Fruit fly (Drosophila melanogaster) whole organism, embryonic: ENCODE results near the gene CG5255.
A peak's percentile ranks its signal among the peaks of the same experiment; 100 is the strongest.

ENCODE experiments used
- ATbp ChIP-seq: fragments of 200-800 bp; sonication (Bioruptor generic); optimal IDR thresholded peaks from 2 replicates; lab custom pipeline; 2017; ENCODE audit warnings: missing biosample characterization, mild to moderate bottlenecking, missing genetic modification characterization, missing genetic modification reagents
- BtbVII ChIP-seq: fragments of 200-800 bp; sonication (Bioruptor generic); optimal IDR thresholded peaks from 3 replicates; lab custom pipeline; 2017; ENCODE audit warnings: missing biosample characterization, mild to moderate bottlenecking, missing genetic modification characterization
- CG10209 ChIP-seq: fragments of 200-800 bp; sonication (Bioruptor generic); optimal IDR thresholded peaks from 3 replicates; lab custom pipeline; 2017; ENCODE audit warnings: missing biosample characterization, mild to moderate bottlenecking, missing genetic modification characterization, missing genetic modification reagents
- CG10431 ChIP-seq: fragments of 200-800 bp; sonication (Bioruptor generic); optimal IDR thresholded peaks from 3 replicates; lab custom pipeline; 2018; ENCODE audit warnings: missing biosample characterization, mild to moderate bottlenecking, missing genetic modification characterization
- CG11695 ChIP-seq: fragments of 200-800 bp; sonication (Bioruptor generic); IDR thresholded peaks from 3 replicates; pipeline ENCODE4 v1.3.6; 2022; ENCODE audit warnings: missing biosample characterization, missing genetic modification characterization
- CG14050 ChIP-seq: fragments of 200-800 bp; sonication (Bioruptor generic); IDR thresholded peaks from 3 replicates; pipeline ENCODE4 v1.3.6; 2022; ENCODE audit warnings: missing biosample characterization, missing genetic modification characterization
- CG15514 ChIP-seq: fragments of 200-800 bp; sonication (Bioruptor generic); optimal IDR thresholded peaks from 3 replicates; lab custom pipeline; 2017; ENCODE audit warnings: missing biosample characterization, missing genetic modification characterization, mild to moderate bottlenecking, moderate library complexity, missing genetic modification reagents
- CG17568 ChIP-seq: fragments of 200-800 bp; sonication (Bioruptor generic); optimal IDR thresholded peaks from 2 replicates; lab custom pipeline; 2018; ENCODE audit warnings: missing biosample characterization, mild to moderate bottlenecking, missing genetic modification characterization, moderate library complexity
- CG1832 ChIP-seq: fragments of 200-800 bp; sonication (Bioruptor generic); optimal IDR thresholded peaks from 2 replicates; lab custom pipeline; 2017; ENCODE audit warnings: missing biosample characterization, mild to moderate bottlenecking, missing genetic modification characterization, inconsistent platforms
- CG2678 ChIP-seq: fragments of 200-800 bp; sonication (Bioruptor generic); optimal IDR thresholded peaks from 3 replicates; lab custom pipeline; 2019; ENCODE audit warnings: missing biosample characterization, mild to moderate bottlenecking, missing genetic modification characterization, moderate library complexity
- CG2712 ChIP-seq: fragments of 200-800 bp; optimal IDR thresholded peaks from 3 replicates; lab custom pipeline; 2019; ENCODE audit warnings: missing biosample characterization, mild to moderate bottlenecking, missing genetic modification characterization, moderate library complexity
- CG3281 ChIP-seq: fragments of 200-800 bp; sonication (Bioruptor generic); optimal IDR thresholded peaks from 3 replicates; lab custom pipeline; 2017; ENCODE audit warnings: missing biosample characterization, mild to moderate bottlenecking, missing genetic modification characterization
- CG3407 ChIP-seq: fragments of 200-800 bp; sonication (Bioruptor generic); optimal IDR thresholded peaks from 2 replicates; lab custom pipeline; 2018; ENCODE audit warnings: missing biosample characterization, mild to moderate bottlenecking, missing genetic modification characterization
- CG34376 ChIP-seq: fragments of 200-800 bp; sonication (Bioruptor generic); optimal IDR thresholded peaks from 2 replicates; lab custom pipeline; 2018; ENCODE audit warnings: missing biosample characterization, mild to moderate bottlenecking, missing genetic modification characterization
- CG5245 ChIP-seq: fragments of 200-800 bp; sonication (Bioruptor generic); optimal IDR thresholded peaks from 3 replicates; lab custom pipeline; 2016; ENCODE audit warnings: missing biosample characterization, missing genetic modification characterization
- CG5953 ChIP-seq: fragments of 200-800 bp; sonication (Bioruptor generic); IDR thresholded peaks from 2 replicates; pipeline ENCODE4 v1.3.6; 2022; ENCODE audit warnings: missing biosample characterization, missing genetic modification characterization
- CG6765 ChIP-seq: fragments of 200-800 bp; sonication (Bioruptor generic); optimal IDR thresholded peaks from 3 replicates; lab custom pipeline; 2017; ENCODE audit warnings: missing biosample characterization, mild to moderate bottlenecking, missing genetic modification characterization
- CG6854 ChIP-seq: fragments of 200-800 bp; sonication (Bioruptor generic); optimal IDR thresholded peaks from 3 replicates; lab custom pipeline; 2017; ENCODE audit warnings: missing biosample characterization, mild to moderate bottlenecking, missing genetic modification characterization
- CG7556 ChIP-seq: fragments of 200-800 bp; sonication (Bioruptor generic); optimal IDR thresholded peaks from 2 replicates; lab custom pipeline; 2017; ENCODE audit warnings: missing biosample characterization, mild to moderate bottlenecking, missing genetic modification characterization
- CG7786 ChIP-seq: fragments of 200-800 bp; sonication (Bioruptor generic); optimal IDR thresholded peaks from 2 replicates; lab custom pipeline; 2016; ENCODE audit warnings: missing biosample characterization, missing genetic modification characterization
- CG8388 ChIP-seq: fragments of 200-800 bp; sonication (Bioruptor generic); optimal IDR thresholded peaks from 2 replicates; lab custom pipeline; 2019; ENCODE audit warnings: missing biosample characterization, mild to moderate bottlenecking, missing genetic modification characterization, moderate library complexity
- Dll ChIP-seq: fragments of 200-800 bp; sonication (Bioruptor generic); IDR thresholded peaks from 4 replicates; pipeline ENCODE4 v1.3.6; 2022; ENCODE audit warnings: missing biosample characterization, missing genetic modification characterization; ENCODE audit not compliant: partially characterized antibody
- Doc2 ChIP-seq: fragments of 200-800 bp; sonication (Bioruptor generic); IDR thresholded peaks from 2 replicates; pipeline ENCODE4 v1.3.6; 2022; ENCODE audit warnings: missing biosample characterization, missing genetic modification characterization
- HLH54F ChIP-seq: fragments of 200-800 bp; sonication (Bioruptor generic); optimal IDR thresholded peaks from 3 replicates; lab custom pipeline; 2016; ENCODE audit warnings: missing biosample characterization, missing genetic modification characterization
- HLHmδ ChIP-seq: fragments of 200-800 bp; sonication (Bioruptor generic); optimal IDR thresholded peaks from 2 replicates; lab custom pipeline; 2018; ENCODE audit warnings: missing biosample characterization, mild to moderate bottlenecking, missing genetic modification characterization, moderate library complexity
- Scr ChIP-seq: fragments of 200-800 bp; sonication (Bioruptor generic); IDR thresholded peaks from 2 replicates; pipeline ENCODE4 v1.3.6; 2022; ENCODE audit warnings: missing biosample characterization, missing genetic modification characterization; ENCODE audit not compliant: partially characterized antibody
- Sox100B ChIP-seq: fragments of 200-800 bp; sonication (Bioruptor generic); optimal IDR thresholded peaks from 3 replicates; lab custom pipeline; 2018; ENCODE audit warnings: missing biosample characterization, mild to moderate bottlenecking, missing genetic modification characterization
- TFAM ChIP-seq: fragments of 200-800 bp; sonication (Bioruptor generic); optimal IDR thresholded peaks from 2 replicates; lab custom pipeline; 2017; ENCODE audit warnings: missing biosample characterization, missing genetic modification characterization, inconsistent platforms
- btn ChIP-seq: fragments of 200-800 bp; sonication (Bioruptor generic); optimal IDR thresholded peaks from 2 replicates; lab custom pipeline; 2016; ENCODE audit warnings: missing biosample characterization, missing genetic modification characterization
- caup ChIP-seq: fragments of 200-800 bp; sonication (Bioruptor generic); optimal IDR thresholded peaks from 3 replicates; lab custom pipeline; 2017; ENCODE audit warnings: missing biosample characterization, mild to moderate bottlenecking, missing genetic modification characterization, moderate library complexity; ENCODE audit not compliant: severe bottlenecking
- dmrt99B ChIP-seq: fragments of 200-800 bp; sonication (Bioruptor generic); optimal IDR thresholded peaks from 2 replicates; lab custom pipeline; 2018; ENCODE audit warnings: missing biosample characterization, mild to moderate bottlenecking, missing genetic modification characterization, moderate library complexity
- eve ChIP-seq, 2 experiments: fragments of >200 bp; optimal IDR thresholded peaks; 2 replicates each; lab custom pipeline; 2017; ENCODE audit warnings: missing biosample characterization in 2 of 2, missing genetic modification characterization in 2 of 2
- fu2 ChIP-seq: fragments of 200-800 bp; sonication (Bioruptor generic); optimal IDR thresholded peaks from 2 replicates; lab custom pipeline; 2016; ENCODE audit warnings: missing biosample characterization, missing genetic modification characterization
- gcm2 ChIP-seq: fragments of 200-800 bp; sonication (Bioruptor generic); optimal IDR thresholded peaks from 2 replicates; lab custom pipeline; 2016; ENCODE audit warnings: missing biosample characterization, missing genetic modification characterization
- h ChIP-seq: fragments of >200 bp; optimal IDR thresholded peaks from 2 replicates; lab custom pipeline; 2017
- lbe ChIP-seq: fragments of 200-800 bp; sonication (Bioruptor generic); optimal IDR thresholded peaks from 2 replicates; lab custom pipeline; 2016; ENCODE audit warnings: missing biosample characterization, mild to moderate bottlenecking, missing genetic modification characterization
- nau ChIP-seq: fragments of 200-800 bp; sonication (Bioruptor generic); optimal IDR thresholded peaks from 3 replicates; lab custom pipeline; 2017; ENCODE audit warnings: missing biosample characterization, mild to moderate bottlenecking, missing genetic modification characterization, missing genetic modification reagents
- onecut ChIP-seq: fragments of 200-800 bp; sonication (Bioruptor generic); IDR thresholded peaks from 2 replicates; pipeline ENCODE4 v1.3.6; 2022; ENCODE audit warnings: missing biosample characterization, missing genetic modification characterization
- pros ChIP-seq: fragments of 200-800 bp; sonication (Bioruptor generic); optimal IDR thresholded peaks from 3 replicates; lab custom pipeline; 2019; ENCODE audit warnings: missing biosample characterization, mild to moderate bottlenecking, missing genetic modification characterization, moderate library complexity
- sd ChIP-seq: fragments of 200-800 bp; sonication (Bioruptor generic); optimal IDR thresholded peaks from 3 replicates; lab custom pipeline; 2018; ENCODE audit warnings: missing biosample characterization, mild to moderate bottlenecking, missing genetic modification characterization, moderate library complexity
- sug ChIP-seq: fragments of 200-800 bp; optimal IDR thresholded peaks from 2 replicates; lab custom pipeline; 2019; ENCODE audit warnings: missing biosample characterization, mild to moderate bottlenecking, missing genetic modification characterization, moderate library complexity
- unc-4 ChIP-seq: fragments of 200-800 bp; sonication (Bioruptor generic); IDR thresholded peaks from 2 replicates; pipeline ENCODE4 v1.3.6; 2022; ENCODE audit warnings: missing biosample characterization, missing genetic modification characterization; ENCODE audit not compliant: partially characterized antibody
- unpg ChIP-seq: fragments of 200-800 bp; sonication (Bioruptor generic); optimal IDR thresholded peaks from 3 replicates; lab custom pipeline; 2018; ENCODE audit warnings: missing biosample characterization, mild to moderate bottlenecking, missing genetic modification characterization, moderate library complexity
- vfl ChIP-seq: fragments of 200-800 bp; sonication (Bioruptor generic); optimal IDR thresholded peaks from 2 replicates; lab custom pipeline; 2016; ENCODE audit warnings: missing biosample characterization, missing genetic modification characterization
- zen2 ChIP-seq: fragments of 200-800 bp; sonication (Bioruptor generic); IDR thresholded peaks from 3 replicates; pipeline ENCODE4 v1.3.6; 2022; ENCODE audit warnings: missing biosample characterization, missing genetic modification characterization; ENCODE audit not compliant: partially characterized antibody

CG5255 gene

dm6 chr3R:17115668-17116067, 22.0 kb upstream of the CG5255 start (continued):
- TF ChIP-seq CG11695 (GFP tag; lab: Robert Waterston, UW) = peak; percentile 15; the same call in 1 of the 3 replicates
- no peak for TF ChIP-seq CG3281 (GFP tag; lab: Kevin White, UChicago)
- no peak for TF ChIP-seq fu2 (GFP tag; lab: Kevin White, UChicago)
- TF ChIP-seq CG17568 (GFP tag; lab: Kevin White, UChicago) = peak; percentile 63
- peak; percentile 45 for TF ChIP-seq lbe (GFP tag; lab: Kevin White, UChicago)
- TF ChIP-seq unc-4 (GFP tag; lab: Robert Waterston, UW) = no peak
- no peak for TF ChIP-seq CG5245 (GFP tag; lab: Kevin White, UChicago)
- peak; percentile 50 for TF ChIP-seq ATbp (GFP tag; lab: Kevin White, UChicago)
- TF ChIP-seq Doc2 = no peak
- peak; percentile 31 for TF ChIP-seq CG6854
- peak; percentile 15; the same call in 1 of the 2 replicates for TF ChIP-seq onecut (GFP tag; lab: Robert Waterston, UW)
- no peak for TF ChIP-seq btn (GFP tag; lab: Kevin White, UChicago)
- no peak for TF ChIP-seq HLHmδ
- no peak for TF ChIP-seq h (lab: Kevin White, UChicago)
- TF ChIP-seq CG2678 = peak; percentile 64
- TF ChIP-seq pros (GFP tag; lab: Kevin White, UChicago) = peak; percentile 10
- peak; percentile 32 for TF ChIP-seq sd (tag; lab: Kevin White, UChicago)
- TF ChIP-seq vfl (GFP tag; lab: Kevin White, UChicago) = no peak
- peak; percentile 17 for TF ChIP-seq CG15514 (GFP tag; lab: Kevin White, UChicago)
- no peak for TF ChIP-seq TFAM
- TF ChIP-seq sug (tag; lab: Kevin White, UChicago) = peak; percentile 48
- no peak for TF ChIP-seq eve (GFP tag; optimal IDR thresholded peaks at IDR 0.05; lab: Kevin White, UChicago)
- no peak for TF ChIP-seq CG5953 (GFP tag; lab: Robert Waterston, UW)
- TF ChIP-seq unpg = peak; percentile 46
- peak; percentile 55 for TF ChIP-seq CG3407 (GFP tag; lab: Kevin White, UChicago)
- TF ChIP-seq BtbVII = peak; percentile 71
- TF ChIP-seq Scr (GFP tag; lab: Robert Waterston, UW) = no peak
- no peak for TF ChIP-seq CG7556
- no peak for TF ChIP-seq gcm2 (GFP tag; lab: Kevin White, UChicago)
- TF ChIP-seq CG14050 (GFP tag; lab: Robert Waterston, UW) = no peak
- TF ChIP-seq CG1832 = no peak
- no peak for TF ChIP-seq dmrt99B
- TF ChIP-seq caup (GFP tag; lab: Kevin White, UChicago) = peak; percentile 51
- no peak for TF ChIP-seq zen2 (GFP tag; lab: Robert Waterston, UW)
- TF ChIP-seq Sox100B = peak; percentile 37
- no peak for TF ChIP-seq HLH54F (GFP tag; lab: Kevin White, UChicago)
- no peak for TF ChIP-seq CG8388
- no peak for TF ChIP-seq Dll (GFP tag; lab: Robert Waterston, UW)
- TF ChIP-seq CG10209 (GFP tag; lab: Kevin White, UChicago) = peak; percentile 19
- TF ChIP-seq CG6765 = peak; percentile 27
- TF ChIP-seq CG34376 (GFP tag; lab: Kevin White, UChicago) = peak; percentile 43
- TF ChIP-seq CG7786 (GFP tag; lab: Kevin White, UChicago) = no peak
- peak; percentile 40 for TF ChIP-seq CG2712 (tag; lab: Kevin White, UChicago)
- TF ChIP-seq CG10431 (GFP tag; lab: Kevin White, UChicago) = peak; percentile 32
- TF ChIP-seq nau (GFP tag; lab: Kevin White, UChicago) = peak; percentile 35
